Comparison of ENCODE assay signal across 5 fruit fly cellular contexts in genomic region chr3R:21246492-21247061, dm6.
TF ChIP-seq lines count a peak whose summit lies in the region.

Gene ETHR, plus strand, starts transcription at chr3R:21247011.

- peak; percentile 79 for TF ChIP-seq CTCF in whole organism, embryonic (GFP tag; optimal IDR thresholded peaks at IDR 0.05; lab: Kevin White, UChicago)

TF ChIP-seq in whole organism, adult, 20 proteins besides CTCF, POLR2A, EP300 and RAD21 (continues in another document):
- peak; percentile 26 for TF ChIP-seq Crg-1 (GFP tag; optimal IDR thresholded peaks at IDR 0.05; lab: Kevin White, UChicago)
- TF ChIP-seq CG14711 (tag; optimal IDR thresholded peaks at IDR 0.05; lab: Kevin White, UChicago): peak; percentile 21
- peak; percentile 30 for TF ChIP-seq Mnt (GFP tag; optimal IDR thresholded peaks at IDR 0.05; lab: Kevin White, UChicago)
- TF ChIP-seq CG1620 (GFP tag; optimal IDR thresholded peaks at IDR 0.05; lab: Kevin White, UChicago): no peak
- TF ChIP-seq CG12768 (GFP tag; optimal IDR thresholded peaks at IDR 0.05; lab: Kevin White, UChicago): peak; percentile 89
- TF ChIP-seq Hr96 (GFP tag; optimal IDR thresholded peaks at IDR 0.05; lab: Kevin White, UChicago): peak; percentile 14
- peak; percentile 63 for TF ChIP-seq CG33017 (tag; optimal IDR thresholded peaks at IDR 0.05; lab: Kevin White, UChicago)
- peak; percentile 100 for TF ChIP-seq cic (GFP tag; optimal IDR thresholded peaks at IDR 0.05; lab: Kevin White, UChicago)
- TF ChIP-seq CG5204 (GFP tag; optimal IDR thresholded peaks at IDR 0.05; lab: Kevin White, UChicago): no peak
- TF ChIP-seq CG11617 (GFP tag; optimal IDR thresholded peaks at IDR 0.05; lab: Kevin White, UChicago): peak; percentile 73
- peak; percentile 47 for TF ChIP-seq CG7101 (tag; optimal IDR thresholded peaks at IDR 0.05; lab: Kevin White, UChicago)
- TF ChIP-seq CG7045 (GFP tag; optimal IDR thresholded peaks at IDR 0.05; lab: Kevin White, UChicago): peak; percentile 8
- no peak for TF ChIP-seq bab1 (GFP tag; optimal IDR thresholded peaks at IDR 0.05; lab: Kevin White, UChicago)
- peak; percentile 34 for TF ChIP-seq toe (GFP tag; optimal IDR thresholded peaks at IDR 0.05; lab: Kevin White, UChicago)
- no peak for TF ChIP-seq cnc (optimal IDR thresholded peaks at IDR 0.05; lab: Kevin White, UChicago)
- TF ChIP-seq kay (GFP tag; lab: Kevin White, UChicago; ENCODE audit: borderline replicate concordance): peak; percentile 83
- peak; percentile 29 for TF ChIP-seq Clk (GFP tag; optimal IDR thresholded peaks at IDR 0.05; lab: Kevin White, UChicago)
- peak; percentile 11 for TF ChIP-seq tj (GFP tag; optimal IDR thresholded peaks at IDR 0.05; lab: Kevin White, UChicago)

TF ChIP-seq in whole organism, embryonic, 481 proteins besides CTCF, POLR2A, EP300 and RAD21 (continues in another document):
- TF ChIP-seq dan (GFP tag; IDR thresholded peaks at IDR 0.05; lab: Robert Waterston, UW) (no peak), btn (GFP tag; optimal IDR thresholded peaks at IDR 0.05; lab: Kevin White, UChicago) (no peak), mirr (GFP tag; optimal IDR thresholded peaks at IDR 0.05; lab: Kevin White, UChicago) (peak; percentile 85), psq (GFP tag; optimal IDR thresholded peaks at IDR 0.05; lab: Kevin White, UChicago) (no peak), Med (GFP tag; lab: Kevin White, UChicago) (peak; percentile 87), CG33557 (GFP tag; optimal IDR thresholded peaks at IDR 0.05; lab: Kevin White, UChicago) (no peak), Oli (tag; optimal IDR thresholded peaks at IDR 0.05; lab: Kevin White, UChicago) (peak; percentile 22), maf-S (GFP tag; optimal IDR thresholded peaks at IDR 0.05; lab: Kevin White, UChicago) (no peak), abd-A (tag; optimal IDR thresholded peaks at IDR 0.05; lab: Kevin White, UChicago) (no peak), CG11093 (GFP tag; IDR thresholded peaks at IDR 0.05; lab: Robert Waterston, UW) (no peak), CG6272 (GFP tag; IDR thresholded peaks at IDR 0.05; lab: Robert Waterston, UW) (no peak), CG11456 (GFP tag; IDR thresholded peaks at IDR 0.05; lab: Robert Waterston, UW) (peak; percentile 73; the same call in 2 of the 3 replicates), zen (tag; optimal IDR thresholded peaks at IDR 0.05; lab: Kevin White, UChicago) (no peak), CG2678 (tag; optimal IDR thresholded peaks at IDR 0.05; lab: Kevin White, UChicago) (peak; percentile 73), unc-4 (GFP tag; IDR thresholded peaks at IDR 0.05; lab: Robert Waterston, UW; ENCODE audit: partially characterized antibody) (peak; percentile 53), NC2β (GFP tag; optimal IDR thresholded peaks at IDR 0.05; lab: Kevin White, UChicago) (no peak), tna (GFP tag; IDR thresholded peaks at IDR 0.05; lab: Robert Waterston, UW; ENCODE audit: partially characterized antibody) (no peak), scrt (GFP tag; optimal IDR thresholded peaks at IDR 0.05; lab: Kevin White, UChicago) (no peak), CG11560 (tag; IDR thresholded peaks at IDR 0.05; lab: Robert Waterston, UW) (no peak)

TF ChIP-seq in whole organism, prepupa, 60 proteins besides CTCF, POLR2A, EP300 and RAD21 (continues in another document):
- TF ChIP-seq CG6276 (GFP tag; optimal IDR thresholded peaks at IDR 0.05; lab: Kevin White, UChicago) (peak; percentile 2), CG3919 (GFP tag; optimal IDR thresholded peaks at IDR 0.05; lab: Kevin White, UChicago) (peak; percentile 15), Eip78C (GFP tag; lab: Kevin White, UChicago) (peak; percentile 84), CG11294 (GFP tag; IDR thresholded peaks at IDR 0.05; lab: Robert Waterston, UW) (peak; percentile 9; the same call in 1 of the 2 replicates), Sox14 (GFP tag; optimal IDR thresholded peaks at IDR 0.05; lab: Kevin White, UChicago) (no peak), vri (GFP tag; optimal IDR thresholded peaks at IDR 0.05; lab: Kevin White, UChicago) (peak; percentile 93), Hr4 (GFP tag; optimal IDR thresholded peaks at IDR 0.05; lab: Kevin White, UChicago) (peak; percentile 31), CG8632 (GFP tag; optimal IDR thresholded peaks at IDR 0.05; lab: Kevin White, UChicago) (peak; percentile 2), eg (GFP tag; IDR thresholded peaks at IDR 0.05; lab: Robert Waterston, UW) (0 out of 3 replicates have a peak, but pooled peaks have one; percentile 37), Lpt (GFP tag; optimal IDR thresholded peaks at IDR 0.05; lab: Kevin White, UChicago) (no peak), salr (GFP tag; optimal IDR thresholded peaks at IDR 0.05; lab: Kevin White, UChicago) (no peak), CG6792 (GFP tag; optimal IDR thresholded peaks at IDR 0.05; lab: Kevin White, UChicago) (peak; percentile 1), CG16779 (tag; optimal IDR thresholded peaks at IDR 0.05; lab: Kevin White, UChicago) (peak; percentile 86), pdm3 (GFP tag; optimal IDR thresholded peaks at IDR 0.05; lab: Kevin White, UChicago) (peak; percentile 26), CG34406 (GFP tag; optimal IDR thresholded peaks at IDR 0.05; lab: Kevin White, UChicago) (peak; percentile 28), lz (GFP tag; optimal IDR thresholded peaks at IDR 0.05; lab: Kevin White, UChicago) (no peak), fkh (GFP tag; optimal IDR thresholded peaks at IDR 0.05; lab: Kevin White, UChicago) (peak; percentile 15), Met (GFP tag; optimal IDR thresholded peaks at IDR 0.05; lab: Kevin White, UChicago) (peak; percentile 4), Sox15 (GFP tag; optimal IDR thresholded peaks at IDR 0.05; lab: Kevin White, UChicago) (no peak)

TF ChIP-seq in whole organism, pupa, 21 proteins besides CTCF, POLR2A, EP300 and RAD21:
- TF ChIP-seq CG9948 (tag; optimal IDR thresholded peaks at IDR 0.05; lab: Kevin White, UChicago) (no peak), CG4496 (GFP tag; IDR thresholded peaks at IDR 0.05; lab: Robert Waterston, UW) (peak; percentile 66; the same call in 1 of the 3 replicates), CG17806 (tag; optimal IDR thresholded peaks at IDR 0.05; lab: Kevin White, UChicago) (no peak), CG32121 (GFP tag; IDR thresholded peaks at IDR 0.05; lab: Robert Waterston, UW) (peak; percentile 54), Pif1A (GFP tag; optimal IDR thresholded peaks at IDR 0.05; lab: Kevin White, UChicago) (peak; percentile 3), fd96Ca (GFP tag; IDR thresholded peaks at IDR 0.05; lab: Robert Waterston, UW) (peak; percentile 23; the same call in 1 of the 3 replicates), CG8301 (tag; optimal IDR thresholded peaks at IDR 0.05; lab: Kevin White, UChicago) (no peak)

TF ChIP-seq in whole organism, wandering third instar larva, 38 proteins besides CTCF, POLR2A, EP300 and RAD21:
- peak; percentile 4 for TF ChIP-seq sv (GFP tag; optimal IDR thresholded peaks at IDR 0.05; lab: Kevin White, UChicago)
- TF ChIP-seq dl (GFP tag; optimal IDR thresholded peaks at IDR 0.05; lab: Kevin White, UChicago; ENCODE audit: insufficient read depth in 1 of 2, partially characterized antibody in 2 of 2): no peak
- TF ChIP-seq psq (GFP tag; optimal IDR thresholded peaks at IDR 0.05; lab: Kevin White, UChicago): no peak
